Worm (Caenorhabditis elegans) whole organism, mixed stage, embryonic: Measurements from ENCODE around the gene C36A4.10.

Experiments
- M03D4.4 ChIP-seq: sonication (generic microtip); optimal IDR thresholded peaks from 2 replicates; lab custom pipeline; 2017; ENCODE audit warnings: mild to moderate bottlenecking, missing genetic modification characterization, missing compliant biosample characterization
- bed-3 ChIP-seq: fragments of 200-800 bp; sonication (Bioruptor generic); optimal IDR thresholded peaks from 3 replicates; lab custom pipeline; 2018; ENCODE audit warnings: mild to moderate bottlenecking, missing genetic modification characterization, moderate library complexity, missing compliant biosample characterization
- blmp-1 ChIP-seq: fragments of 150-350 bp; optimal IDR thresholded peaks from 2 replicates; lab custom pipeline; 2014; ENCODE audit warnings: missing biosample characterization, missing genetic modification characterization
- ceh-39 ChIP-seq: fragments of 150-350 bp; optimal IDR thresholded peaks from 2 replicates; lab custom pipeline; 2014; ENCODE audit warnings: missing biosample characterization, missing genetic modification characterization
- ceh-43 ChIP-seq: fragments of 200-800 bp; sonication (Bioruptor generic); optimal IDR thresholded peaks from 2 replicates; lab custom pipeline; 2018; ENCODE audit warnings: mild to moderate bottlenecking, missing genetic modification characterization, moderate library complexity, missing compliant biosample characterization
- ceh-83 ChIP-seq: fragments of 200-800 bp; sonication (Bioruptor generic); optimal IDR thresholded peaks from 2 replicates; lab custom pipeline; 2018; ENCODE audit warnings: mild to moderate bottlenecking, missing genetic modification characterization, missing compliant biosample characterization
- ces-1 ChIP-seq: fragments of 150-350 bp; optimal IDR thresholded peaks from 2 replicates; lab custom pipeline; 2014; ENCODE audit warnings: missing biosample characterization, missing genetic modification reagents, missing genetic modification characterization
- cnd-1 ChIP-seq: fragments of 200-800 bp; sonication (Bioruptor generic); optimal IDR thresholded peaks from 2 replicates; lab custom pipeline; 2018; ENCODE audit warnings: mild to moderate bottlenecking, missing genetic modification characterization, missing compliant biosample characterization
- drap-1 ChIP-seq: fragments of 200-800 bp; sonication (Bioruptor generic); optimal IDR thresholded peaks from 3 replicates; lab custom pipeline; 2018; ENCODE audit warnings: mild to moderate bottlenecking, missing genetic modification characterization, missing compliant biosample characterization
- elt-1 ChIP-seq: sonication (generic microtip); optimal IDR thresholded peaks from 2 replicates; lab custom pipeline; 2017; ENCODE audit warnings: missing genetic modification characterization, mild to moderate bottlenecking, missing compliant biosample characterization, antibody characterized with exemption, moderate library complexity, borderline replicate concordance; ENCODE audit not compliant: insufficient read depth
- elt-3 ChIP-seq: fragments of 150-350 bp; optimal IDR thresholded peaks from 2 replicates; lab custom pipeline; 2014; ENCODE audit warnings: missing biosample characterization, missing genetic modification characterization
- flh-1 ChIP-seq: fragments of 200-800 bp; sonication (Bioruptor generic); optimal IDR thresholded peaks from 2 replicates; lab custom pipeline; 2018; ENCODE audit warnings: mild to moderate bottlenecking, missing genetic modification characterization, moderate library complexity, missing compliant biosample characterization
- ham-2 ChIP-seq: fragments of 200-800 bp; sonication (Bioruptor generic); optimal IDR thresholded peaks from 2 replicates; lab custom pipeline; 2018; ENCODE audit warnings: mild to moderate bottlenecking, missing genetic modification characterization, missing compliant biosample characterization
- hlh-1 ChIP-seq: fragments of 150-350 bp; optimal IDR thresholded peaks from 2 replicates; lab custom pipeline; 2014; ENCODE audit warnings: missing biosample characterization, missing genetic modification reagents, missing genetic modification characterization
- lin-13 ChIP-seq: fragments of 150-350 bp; optimal IDR thresholded peaks from 2 replicates; lab custom pipeline; 2014; ENCODE audit warnings: missing biosample characterization, missing genetic modification characterization
- lin-32 ChIP-seq: fragments of 200-800 bp; sonication (Bioruptor generic); optimal IDR thresholded peaks from 2 replicates; lab custom pipeline; 2018; ENCODE audit warnings: mild to moderate bottlenecking, missing genetic modification characterization, missing compliant biosample characterization
- lsy-2 ChIP-seq: fragments of 150-350 bp; optimal IDR thresholded peaks from 2 replicates; lab custom pipeline; 2014; ENCODE audit warnings: missing biosample characterization, missing genetic modification characterization
- mab-5 ChIP-seq: fragments of 150-350 bp; optimal IDR thresholded peaks from 2 replicates; lab custom pipeline; 2014; ENCODE audit warnings: missing biosample characterization, missing genetic modification characterization
- mep-1 ChIP-seq: fragments of 150-350 bp; optimal IDR thresholded peaks from 2 replicates; lab custom pipeline; 2017; ENCODE audit warnings: missing biosample characterization, missing genetic modification reagents, missing genetic modification characterization, inconsistent platforms
- mls-2 ChIP-seq: sonication (generic microtip); optimal IDR thresholded peaks from 2 replicates; lab custom pipeline; 2016; ENCODE audit warnings: mild to moderate bottlenecking, missing genetic modification characterization, moderate library complexity, missing compliant biosample characterization
- nhr-12 ChIP-seq: fragments of 150-350 bp; optimal IDR thresholded peaks from 2 replicates; lab custom pipeline; 2014; ENCODE audit warnings: missing biosample characterization, missing genetic modification characterization
- nhr-2 ChIP-seq: fragments of 150-350 bp; optimal IDR thresholded peaks from 2 replicates; lab custom pipeline; 2014; ENCODE audit warnings: missing biosample characterization, missing genetic modification characterization
- nhr-237 ChIP-seq: fragments of 150-350 bp; optimal IDR thresholded peaks from 2 replicates; lab custom pipeline; 2014; ENCODE audit warnings: missing biosample characterization, missing genetic modification characterization
- nhr-28 ChIP-seq: fragments of 150-350 bp; optimal IDR thresholded peaks from 2 replicates; lab custom pipeline; 2014; ENCODE audit warnings: missing biosample characterization, missing genetic modification characterization
- nhr-76 ChIP-seq: sonication (generic microtip); optimal IDR thresholded peaks from 2 replicates; lab custom pipeline; 2017; ENCODE audit warnings: missing biosample characterization, missing genetic modification characterization
- pha-4 ChIP-seq: fragments of 150-350 bp; optimal IDR thresholded peaks from 2 replicates; lab custom pipeline; 2018; ENCODE audit warnings: missing biosample characterization, missing genetic modification reagents, missing genetic modification characterization
- sem-2 ChIP-seq: fragments of 200-800 bp; sonication (Bioruptor generic); optimal IDR thresholded peaks from 2 replicates; lab custom pipeline; 2018; ENCODE audit warnings: mild to moderate bottlenecking, missing genetic modification characterization, missing compliant biosample characterization
- snpc-4 ChIP-seq: fragments of 150-350 bp; optimal IDR thresholded peaks from 2 replicates; lab custom pipeline; 2014; ENCODE audit warnings: missing biosample characterization, missing genetic modification characterization
- sptf-1 ChIP-seq: sonication (generic microtip); optimal IDR thresholded peaks from 2 replicates; lab custom pipeline; 2017; ENCODE audit warnings: mild to moderate bottlenecking, missing genetic modification characterization, moderate library complexity, missing compliant biosample characterization
- tbx-8 ChIP-seq: fragments of 200-800 bp; sonication (Bioruptor generic); optimal IDR thresholded peaks from 2 replicates; lab custom pipeline; 2018; ENCODE audit warnings: mild to moderate bottlenecking, missing genetic modification characterization, moderate library complexity, missing compliant biosample characterization
- unc-120 ChIP-seq: sonication (generic microtip); optimal IDR thresholded peaks from 2 replicates; lab custom pipeline; 2017; ENCODE audit warnings: missing genetic modification characterization, missing compliant biosample characterization; ENCODE audit not compliant: poor library complexity, severe bottlenecking
- unc-39 ChIP-seq: fragments of 150-350 bp; optimal IDR thresholded peaks from 2 replicates; lab custom pipeline; 2014; ENCODE audit warnings: missing biosample characterization, missing genetic modification characterization
- unc-62 ChIP-seq: fragments of 150-350 bp; optimal IDR thresholded peaks from 2 replicates; lab custom pipeline; 2014; ENCODE audit warnings: missing biosample characterization, missing genetic modification reagents, missing genetic modification characterization
- zip-8 ChIP-seq: fragments of 150-350 bp; optimal IDR thresholded peaks from 2 replicates; lab custom pipeline; 2014; ENCODE audit warnings: missing biosample characterization, missing genetic modification characterization
- ztf-11 ChIP-seq: fragments of 150-350 bp; optimal IDR thresholded peaks from 2 replicates; lab custom pipeline; 2014; ENCODE audit warnings: missing biosample characterization, missing genetic modification characterization

The C36A4.10 gene

ce11 chrIII:3832291-3832690 is 1.0 kb upstream of the C36A4.10 start, which contains the start of gene cyp-25A1:
TSS of gene cyp-25A1 (plus strand) at chrIII:3832591.
- TF ChIP-seq unc-120 (no peak), nhr-2 (tag; lab: Kevin White, UChicago) (no peak), flh-1 (GFP tag; lab: Kevin White, UChicago) (no peak), snpc-4 (tag; lab: Kevin White, UChicago) (no peak), sptf-1 (tag; lab: Kevin White, UChicago) (no peak), ceh-83 (no peak), drap-1 (no peak), tbx-8 (GFP tag; lab: Kevin White, UChicago) (no peak), nhr-12 (tag; lab: Kevin White, UChicago) (no peak), unc-39 (tag; lab: Kevin White, UChicago) (no peak), lin-13 (tag; lab: Kevin White, UChicago) (no peak), cnd-1 (tag; lab: Kevin White, UChicago) (no peak), nhr-237 (no peak), blmp-1 (tag; lab: Kevin White, UChicago) (no peak), ceh-39 (no peak), ham-2 (GFP tag; lab: Kevin White, UChicago) (no peak)

DNA sequence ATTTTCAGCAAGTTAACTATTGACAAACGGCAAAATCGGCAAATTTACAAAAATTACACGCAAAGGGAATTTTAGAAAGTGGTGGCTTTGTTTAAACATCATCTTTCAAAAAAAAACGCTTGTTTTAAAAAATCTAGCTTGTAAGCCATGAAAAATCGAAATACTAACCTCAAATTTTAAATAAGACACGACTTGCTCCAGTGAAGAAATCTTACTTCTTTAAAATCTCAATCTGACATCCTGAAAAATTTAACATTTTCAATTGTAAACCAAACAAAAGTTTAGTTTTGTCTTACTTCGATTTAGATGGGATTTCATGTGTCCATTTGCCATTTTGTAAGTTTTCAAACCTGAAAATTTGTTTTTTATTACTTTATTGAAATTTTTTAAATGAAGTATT is 517 bp upstream of the C36A4.10 start:
- TF ChIP-seq snpc-4 (tag; lab: Kevin White, UChicago) (no peak), bed-3 (GFP tag; lab: Kevin White, UChicago) (no peak), mab-5 (tag; lab: Kevin White, UChicago) (no peak), elt-1 (tag; lab: Kevin White, UChicago) (no peak), pha-4 (tag; lab: Kevin White, UChicago) (no peak), sem-2 (GFP tag; lab: Kevin White, UChicago) (no peak), nhr-76 (tag; lab: Kevin White, UChicago) (no peak)
- TF ChIP-seq, all 35 proteins: peak for 0

- no peak for TF ChIP-seq ham-2 (GFP tag; lab: Kevin White, UChicago)
- TF ChIP-seq elt-1 (tag; lab: Kevin White, UChicago) = no peak
- no peak for TF ChIP-seq cnd-1 (tag; lab: Kevin White, UChicago)
- TF ChIP-seq mab-5 (tag; lab: Kevin White, UChicago) = no peak
- no peak for TF ChIP-seq zip-8 (tag; lab: Kevin White, UChicago)
- TF ChIP-seq lsy-2 (tag; lab: Kevin White, UChicago) = no peak
- TF ChIP-seq tbx-8 (GFP tag; lab: Kevin White, UChicago) = no peak
- TF ChIP-seq nhr-2 (tag; lab: Kevin White, UChicago) = no peak
- no peak for TF ChIP-seq hlh-1 (tag; lab: Kevin White, UChicago)
- TF ChIP-seq unc-120 = no peak
- no peak for TF ChIP-seq mls-2 (tag; lab: Kevin White, UChicago)
- TF ChIP-seq bed-3 (GFP tag; lab: Kevin White, UChicago) = no peak
- no peak for TF ChIP-seq lin-32 (GFP tag; lab: Kevin White, UChicago)
- no peak for TF ChIP-seq sem-2 (GFP tag; lab: Kevin White, UChicago)
- no peak for TF ChIP-seq unc-39 (tag; lab: Kevin White, UChicago)
- no peak for TF ChIP-seq nhr-28 (tag; lab: Kevin White, UChicago)
- no peak for TF ChIP-seq sptf-1 (tag; lab: Kevin White, UChicago)
- no peak for TF ChIP-seq snpc-4 (tag; lab: Kevin White, UChicago)
- TF ChIP-seq pha-4 (tag; lab: Kevin White, UChicago) = no peak
- no peak for TF ChIP-seq mep-1 (tag; lab: Kevin White, UChicago)
- TF ChIP-seq, all 35 proteins: peak for 0
These were observed 2.2 kb downstream of the C36A4.10 start, which contains the start of gene cnnm-5 for ce11 chrIII:3829105-3829504. TSS of gene cnnm-5 (minus strand) at chrIII:3829205.

DNA sequence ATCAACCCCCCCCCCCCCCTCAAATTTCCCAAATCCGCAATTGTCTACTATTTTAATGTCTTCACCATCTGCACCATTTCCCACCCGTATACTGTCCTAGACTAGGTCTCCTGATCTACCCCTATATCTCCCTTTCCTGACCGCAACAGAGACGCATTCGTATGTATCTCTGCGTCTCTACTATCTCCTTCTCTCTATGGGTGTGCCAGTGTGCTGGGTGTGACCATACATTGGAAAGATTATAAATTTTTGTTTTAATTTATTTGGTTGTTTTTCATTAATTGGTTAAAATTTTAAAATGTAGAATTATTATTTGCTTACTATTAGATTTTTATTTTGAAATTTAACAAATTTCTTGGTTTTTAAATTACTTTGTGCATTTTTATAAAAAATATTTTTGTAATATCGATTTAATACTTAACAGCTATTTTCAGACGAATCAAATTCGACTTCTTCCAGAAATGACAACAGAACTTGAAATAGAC is 9.3 kb downstream of the C36A4.10 start, which contains the start of gene amx-1:
amx-1 (plus strand) TSS at position 435 of the 485 bp plus-strand sequence.
- TF ChIP-seq elt-1 (tag; lab: Kevin White, UChicago) = peak; percentile 26
- TF ChIP-seq ceh-43 (GFP tag; lab: Kevin White, UChicago) = no peak
- TF ChIP-seq M03D4.4 (tag; lab: Kevin White, UChicago) = no peak
- peak; percentile 10 for TF ChIP-seq cnd-1 (tag; lab: Kevin White, UChicago)
- no peak for TF ChIP-seq nhr-237
- no peak for TF ChIP-seq ham-2 (GFP tag; lab: Kevin White, UChicago)
- no peak for TF ChIP-seq mab-5 (tag; lab: Kevin White, UChicago)
- TF ChIP-seq snpc-4 (tag; lab: Kevin White, UChicago) = no peak
- no peak for TF ChIP-seq mep-1 (tag; lab: Kevin White, UChicago)
- TF ChIP-seq tbx-8 (GFP tag; lab: Kevin White, UChicago) = no peak
- TF ChIP-seq ceh-39 = no peak
- no peak for TF ChIP-seq zip-8 (tag; lab: Kevin White, UChicago)
- TF ChIP-seq pha-4 (tag; lab: Kevin White, UChicago) = no peak
- TF ChIP-seq ztf-11 (tag; lab: Kevin White, UChicago) = no peak
- TF ChIP-seq hlh-1 (tag; lab: Kevin White, UChicago) = peak; percentile 2
- no peak for TF ChIP-seq bed-3 (GFP tag; lab: Kevin White, UChicago)
- TF ChIP-seq nhr-28 (tag; lab: Kevin White, UChicago) = no peak
- TF ChIP-seq nhr-76 (tag; lab: Kevin White, UChicago) = no peak
- no peak for TF ChIP-seq unc-62 (GFP tag; lab: Kevin White, UChicago)
- no peak for TF ChIP-seq unc-39 (tag; lab: Kevin White, UChicago)
- TF ChIP-seq nhr-12 (tag; lab: Kevin White, UChicago) = no peak
- no peak for TF ChIP-seq lin-32 (GFP tag; lab: Kevin White, UChicago)
- TF ChIP-seq mls-2 (tag; lab: Kevin White, UChicago) = no peak
- TF ChIP-seq nhr-2 (tag; lab: Kevin White, UChicago) = peak; percentile 56
- TF ChIP-seq sem-2 (GFP tag; lab: Kevin White, UChicago) = no peak
- TF ChIP-seq blmp-1 (tag; lab: Kevin White, UChicago) = no peak
- no peak for TF ChIP-seq lin-13 (tag; lab: Kevin White, UChicago)
- TF ChIP-seq elt-3 = no peak
- TF ChIP-seq ceh-83 = no peak
- TF ChIP-seq flh-1 (GFP tag; lab: Kevin White, UChicago) = no peak
- no peak for TF ChIP-seq unc-120
- peak; percentile 14 for TF ChIP-seq ces-1 (GFP tag; lab: Kevin White, UChicago)
- no peak for TF ChIP-seq drap-1
- TF ChIP-seq lsy-2 (tag; lab: Kevin White, UChicago) = no peak
- TF ChIP-seq, all 35 proteins: peak for 5
